Fruit fly (Drosophila melanogaster) whole organism, embryonic: ENCODE data around the gene CG4291.

Source experiments
- ac ChIP-seq: fragments of 200-800 bp; sonication (Bioruptor generic); optimal IDR thresholded peaks from 3 replicates; lab custom pipeline; 2017; ENCODE audit warnings: missing biosample characterization, mild to moderate bottlenecking, missing genetic modification characterization
- bbx ChIP-seq: fragments of 200-800 bp; sonication (Bioruptor generic); IDR thresholded peaks from 2 replicates; pipeline ENCODE4 v1.3.6; 2022; ENCODE audit warnings: missing biosample characterization, missing genetic modification characterization; ENCODE audit not compliant: partially characterized antibody

- TF ChIP-seq ac (GFP tag; lab: Kevin White, UChicago) (no peak), bbx (GFP tag; lab: Robert Waterston, UW) (no peak; the same call in 1 of the 2 replicates)
Observed at dm6 chr2L:870749-871418, 18.4 kb upstream of the CG4291 start.
